Worm (Caenorhabditis elegans): ENCODE results near the gene twk-32.
A peak's percentile ranks its signal among the peaks of the same experiment; 100 is the strongest.

ce11 chrV:13751811-13752210 lies 44.6 kb upstream of the twk-32 start, which contains the start of gene cld-9:
- TF ChIP-seq ctbp-1 (GFP tag; IDR thresholded peaks at IDR 0.05) (no peak), unc-39 (tag; optimal IDR thresholded peaks at IDR 0.05) (no peak), dpl-1 (GFP tag; optimal IDR thresholded peaks at IDR 0.05) (no peak), R02D3.7 (tag; optimal IDR thresholded peaks at IDR 0.05) (no peak), zfp-3 (GFP tag; conservative IDR thresholded peaks at IDR 0.05) (no peak), aly-2 (tag; optimal IDR thresholded peaks at IDR 0.05) (no peak), Y75B8A.6 (GFP tag; IDR thresholded peaks at IDR 0.05) (no peak), attf-4 (tag; optimal IDR thresholded peaks at IDR 0.05) (no peak), Y105C5A.15 (GFP tag; IDR thresholded peaks at IDR 0.05) (no peak), nhr-77 (tag; optimal IDR thresholded peaks at IDR 0.05) (peak; percentile 28), daf-19 (GFP tag; conservative IDR thresholded peaks at IDR 0.05) (no peak)
